Worm (Caenorhabditis elegans) whole organism, mixed stage, embryonic: ENCODE data around the gene ZK697.14.

Source experiments
- M03D4.4 ChIP-seq: sonication (generic microtip); optimal IDR thresholded peaks from 2 replicates; lab custom pipeline; 2017; ENCODE audit warnings: mild to moderate bottlenecking, missing genetic modification characterization, missing compliant biosample characterization
- bed-3 ChIP-seq: fragments of 200-800 bp; sonication (Bioruptor generic); optimal IDR thresholded peaks from 3 replicates; lab custom pipeline; 2018; ENCODE audit warnings: mild to moderate bottlenecking, missing genetic modification characterization, moderate library complexity, missing compliant biosample characterization
- blmp-1 ChIP-seq: fragments of 150-350 bp; optimal IDR thresholded peaks from 2 replicates; lab custom pipeline; 2014; ENCODE audit warnings: missing biosample characterization, missing genetic modification characterization
- ceh-39 ChIP-seq: fragments of 150-350 bp; optimal IDR thresholded peaks from 2 replicates; lab custom pipeline; 2014; ENCODE audit warnings: missing biosample characterization, missing genetic modification characterization
- ceh-43 ChIP-seq: fragments of 200-800 bp; sonication (Bioruptor generic); optimal IDR thresholded peaks from 2 replicates; lab custom pipeline; 2018; ENCODE audit warnings: mild to moderate bottlenecking, missing genetic modification characterization, moderate library complexity, missing compliant biosample characterization
- ceh-83 ChIP-seq: fragments of 200-800 bp; sonication (Bioruptor generic); optimal IDR thresholded peaks from 2 replicates; lab custom pipeline; 2018; ENCODE audit warnings: mild to moderate bottlenecking, missing genetic modification characterization, missing compliant biosample characterization
- cnd-1 ChIP-seq: fragments of 200-800 bp; sonication (Bioruptor generic); optimal IDR thresholded peaks from 2 replicates; lab custom pipeline; 2018; ENCODE audit warnings: mild to moderate bottlenecking, missing genetic modification characterization, missing compliant biosample characterization
- drap-1 ChIP-seq: fragments of 200-800 bp; sonication (Bioruptor generic); optimal IDR thresholded peaks from 3 replicates; lab custom pipeline; 2018; ENCODE audit warnings: mild to moderate bottlenecking, missing genetic modification characterization, missing compliant biosample characterization
- elt-1 ChIP-seq: sonication (generic microtip); optimal IDR thresholded peaks from 2 replicates; lab custom pipeline; 2017; ENCODE audit warnings: missing genetic modification characterization, mild to moderate bottlenecking, missing compliant biosample characterization, antibody characterized with exemption, moderate library complexity, borderline replicate concordance; ENCODE audit not compliant: insufficient read depth
- elt-3 ChIP-seq: fragments of 150-350 bp; optimal IDR thresholded peaks from 2 replicates; lab custom pipeline; 2014; ENCODE audit warnings: missing biosample characterization, missing genetic modification characterization
- hlh-1 ChIP-seq: fragments of 150-350 bp; optimal IDR thresholded peaks from 2 replicates; lab custom pipeline; 2014; ENCODE audit warnings: missing biosample characterization, missing genetic modification reagents, missing genetic modification characterization
- lin-13 ChIP-seq: fragments of 150-350 bp; optimal IDR thresholded peaks from 2 replicates; lab custom pipeline; 2014; ENCODE audit warnings: missing biosample characterization, missing genetic modification characterization
- lsy-2 ChIP-seq: fragments of 150-350 bp; optimal IDR thresholded peaks from 2 replicates; lab custom pipeline; 2014; ENCODE audit warnings: missing biosample characterization, missing genetic modification characterization
- mab-5 ChIP-seq: fragments of 150-350 bp; optimal IDR thresholded peaks from 2 replicates; lab custom pipeline; 2014; ENCODE audit warnings: missing biosample characterization, missing genetic modification characterization
- mep-1 ChIP-seq: fragments of 150-350 bp; optimal IDR thresholded peaks from 2 replicates; lab custom pipeline; 2017; ENCODE audit warnings: missing biosample characterization, missing genetic modification reagents, missing genetic modification characterization, inconsistent platforms
- nhr-12 ChIP-seq: fragments of 150-350 bp; optimal IDR thresholded peaks from 2 replicates; lab custom pipeline; 2014; ENCODE audit warnings: missing biosample characterization, missing genetic modification characterization
- nhr-2 ChIP-seq: fragments of 150-350 bp; optimal IDR thresholded peaks from 2 replicates; lab custom pipeline; 2014; ENCODE audit warnings: missing biosample characterization, missing genetic modification characterization
- nhr-237 ChIP-seq: fragments of 150-350 bp; optimal IDR thresholded peaks from 2 replicates; lab custom pipeline; 2014; ENCODE audit warnings: missing biosample characterization, missing genetic modification characterization
- nhr-28 ChIP-seq: fragments of 150-350 bp; optimal IDR thresholded peaks from 2 replicates; lab custom pipeline; 2014; ENCODE audit warnings: missing biosample characterization, missing genetic modification characterization
- nhr-76 ChIP-seq: sonication (generic microtip); optimal IDR thresholded peaks from 2 replicates; lab custom pipeline; 2017; ENCODE audit warnings: missing biosample characterization, missing genetic modification characterization
- pha-4 ChIP-seq: fragments of 150-350 bp; optimal IDR thresholded peaks from 2 replicates; lab custom pipeline; 2018; ENCODE audit warnings: missing biosample characterization, missing genetic modification reagents, missing genetic modification characterization
- sem-2 ChIP-seq: fragments of 200-800 bp; sonication (Bioruptor generic); optimal IDR thresholded peaks from 2 replicates; lab custom pipeline; 2018; ENCODE audit warnings: mild to moderate bottlenecking, missing genetic modification characterization, missing compliant biosample characterization
- snpc-4 ChIP-seq: fragments of 150-350 bp; optimal IDR thresholded peaks from 2 replicates; lab custom pipeline; 2014; ENCODE audit warnings: missing biosample characterization, missing genetic modification characterization
- sptf-1 ChIP-seq: sonication (generic microtip); optimal IDR thresholded peaks from 2 replicates; lab custom pipeline; 2017; ENCODE audit warnings: mild to moderate bottlenecking, missing genetic modification characterization, moderate library complexity, missing compliant biosample characterization
- tbx-8 ChIP-seq: fragments of 200-800 bp; sonication (Bioruptor generic); optimal IDR thresholded peaks from 2 replicates; lab custom pipeline; 2018; ENCODE audit warnings: mild to moderate bottlenecking, missing genetic modification characterization, moderate library complexity, missing compliant biosample characterization
- unc-120 ChIP-seq: sonication (generic microtip); optimal IDR thresholded peaks from 2 replicates; lab custom pipeline; 2017; ENCODE audit warnings: missing genetic modification characterization, missing compliant biosample characterization; ENCODE audit not compliant: poor library complexity, severe bottlenecking
- unc-39 ChIP-seq: fragments of 150-350 bp; optimal IDR thresholded peaks from 2 replicates; lab custom pipeline; 2014; ENCODE audit warnings: missing biosample characterization, missing genetic modification characterization
- zip-8 ChIP-seq: fragments of 150-350 bp; optimal IDR thresholded peaks from 2 replicates; lab custom pipeline; 2014; ENCODE audit warnings: missing biosample characterization, missing genetic modification characterization
- ztf-11 ChIP-seq: fragments of 150-350 bp; optimal IDR thresholded peaks from 2 replicates; lab custom pipeline; 2014; ENCODE audit warnings: missing biosample characterization, missing genetic modification characterization

Gene ZK697.14

DNA sequence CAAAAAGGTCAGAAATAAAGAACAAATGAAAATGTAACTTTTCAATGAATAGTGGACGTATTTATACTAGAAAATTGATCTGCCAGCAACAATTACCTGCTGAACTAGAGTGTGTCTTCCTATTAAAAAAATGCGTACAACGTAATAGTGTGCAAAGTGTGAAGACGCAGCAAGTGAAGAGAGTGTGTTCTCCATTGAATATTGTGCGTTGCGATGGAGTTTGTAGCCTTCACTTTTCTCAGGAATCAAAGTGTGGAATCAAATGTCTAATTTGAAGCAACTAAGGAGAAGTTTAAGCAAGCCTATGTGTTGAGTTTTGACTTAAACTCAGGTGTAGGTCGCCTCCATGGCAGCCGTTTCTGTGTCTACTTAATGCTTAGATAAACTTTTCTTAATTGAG lies 23.6 kb downstream of the ZK697.14 start, which contains the start of gene gst-21:
gst-21 (minus strand) TSS at position 101 of the 400 bp plus-strand sequence.
- TF ChIP-seq zip-8 (tag; lab: Kevin White, UChicago) (no peak), cnd-1 (tag; lab: Kevin White, UChicago) (no peak), sem-2 (no peak), elt-3 (tag; lab: Kevin White, UChicago) (no peak), nhr-12 (tag; lab: Kevin White, UChicago) (no peak), elt-1 (no peak), bed-3 (GFP tag; lab: Kevin White, UChicago) (no peak), ceh-83 (GFP tag; lab: Kevin White, UChicago) (no peak), unc-39 (tag; lab: Kevin White, UChicago) (no peak), tbx-8 (GFP tag; lab: Kevin White, UChicago) (no peak), snpc-4 (tag; lab: Kevin White, UChicago) (no peak), nhr-28 (tag; lab: Kevin White, UChicago) (no peak), lsy-2 (tag; lab: Kevin White, UChicago) (no peak), mep-1 (tag; lab: Kevin White, UChicago) (no peak), unc-120 (tag; lab: Kevin White, UChicago) (no peak)

DNA sequence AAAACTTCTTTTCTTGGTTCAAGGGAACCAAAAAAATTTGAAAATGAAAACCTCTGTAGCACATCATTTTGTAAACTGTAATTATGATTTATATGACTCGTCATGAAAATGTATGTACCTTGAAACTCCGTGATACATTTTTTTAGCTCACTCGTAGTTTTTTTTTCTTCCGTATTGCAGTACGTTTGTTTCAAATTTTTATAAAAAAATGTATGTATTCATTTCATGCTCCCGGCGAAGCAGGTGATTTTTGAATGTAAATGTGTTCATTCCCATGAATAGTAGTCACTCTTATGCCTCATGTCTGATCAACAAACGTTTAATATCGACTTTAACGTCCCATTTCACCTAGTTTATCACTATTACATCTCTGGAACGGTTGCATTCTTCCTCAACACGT lies 30.1 kb downstream of the ZK697.14 start, which contains the start of gene sri-27:
sri-27 (plus strand) TSS at position 301 of the 400 bp plus-strand sequence.
- TF ChIP-seq lsy-2 (tag; lab: Kevin White, UChicago) (no peak), unc-39 (tag; lab: Kevin White, UChicago) (no peak), lin-13 (tag; lab: Kevin White, UChicago) (no peak), ceh-39 (tag; lab: Kevin White, UChicago) (no peak), ztf-11 (no peak), ceh-43 (GFP tag; lab: Kevin White, UChicago) (no peak), mab-5 (tag; lab: Kevin White, UChicago) (no peak), unc-120 (tag; lab: Kevin White, UChicago) (no peak), blmp-1 (tag; lab: Kevin White, UChicago) (no peak), sptf-1 (tag; lab: Kevin White, UChicago) (no peak), bed-3 (GFP tag; lab: Kevin White, UChicago) (no peak), zip-8 (tag; lab: Kevin White, UChicago) (no peak), nhr-28 (tag; lab: Kevin White, UChicago) (no peak), drap-1 (GFP tag; lab: Kevin White, UChicago) (no peak), pha-4 (tag; lab: Kevin White, UChicago) (no peak), sem-2 (no peak), elt-3 (tag; lab: Kevin White, UChicago) (no peak), tbx-8 (GFP tag; lab: Kevin White, UChicago) (no peak)

DNA sequence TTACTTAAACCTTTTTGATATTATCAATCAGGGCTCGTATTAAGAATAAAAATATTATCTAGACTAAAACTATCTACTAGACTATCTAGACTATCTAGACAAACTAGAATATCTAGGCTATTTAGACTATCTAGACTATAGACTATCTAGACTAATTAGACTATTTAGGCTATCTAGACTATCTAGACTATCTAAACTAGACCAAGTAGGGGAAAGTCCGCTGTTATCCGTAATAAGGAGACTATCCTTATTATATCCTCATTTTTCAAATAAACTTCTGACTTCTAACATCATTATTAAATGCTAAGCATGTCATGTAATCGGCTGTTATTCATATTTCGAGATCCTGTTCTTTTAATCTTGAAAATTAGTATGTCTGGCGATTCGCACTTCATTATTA lies 33.5 kb downstream of the ZK697.14 start, which contains the start of gene srw-101:
srw-101 (plus strand) TSS at position 301 of the 400 bp plus-strand sequence.
- TF ChIP-seq mep-1 (tag; lab: Kevin White, UChicago): no peak
- TF ChIP-seq lin-13 (tag; lab: Kevin White, UChicago): no peak
- no peak for TF ChIP-seq drap-1 (GFP tag; lab: Kevin White, UChicago)
- TF ChIP-seq ceh-39 (tag; lab: Kevin White, UChicago): no peak
- no peak for TF ChIP-seq M03D4.4
- no peak for TF ChIP-seq mab-5 (tag; lab: Kevin White, UChicago)
- TF ChIP-seq unc-39 (tag; lab: Kevin White, UChicago): no peak
- TF ChIP-seq zip-8 (tag; lab: Kevin White, UChicago): no peak
- no peak for TF ChIP-seq unc-120 (tag; lab: Kevin White, UChicago)
- TF ChIP-seq nhr-76 (tag; lab: Kevin White, UChicago): no peak
- TF ChIP-seq snpc-4 (tag; lab: Kevin White, UChicago): no peak
- TF ChIP-seq nhr-28 (tag; lab: Kevin White, UChicago): no peak
- TF ChIP-seq, all 35 proteins: peak for 0

ce11 chrV:1719927-1720326 lies 35.6 kb downstream of the ZK697.14 start, which contains the start of gene srw-102:
Gene srw-102 (plus strand): TSS chrV:1720227.
- no peak for TF ChIP-seq nhr-76 (tag; lab: Kevin White, UChicago)
- TF ChIP-seq nhr-12 (tag; lab: Kevin White, UChicago): no peak
- no peak for TF ChIP-seq nhr-237 (tag; lab: Kevin White, UChicago)
- no peak for TF ChIP-seq tbx-8 (GFP tag; lab: Kevin White, UChicago)
- no peak for TF ChIP-seq cnd-1 (tag; lab: Kevin White, UChicago)
- TF ChIP-seq hlh-1 (tag; lab: Kevin White, UChicago): no peak
- TF ChIP-seq lin-13 (tag; lab: Kevin White, UChicago): no peak
- TF ChIP-seq blmp-1 (tag; lab: Kevin White, UChicago): no peak
- no peak for TF ChIP-seq bed-3 (GFP tag; lab: Kevin White, UChicago)
- TF ChIP-seq nhr-2 (tag; lab: Kevin White, UChicago): no peak
- no peak for TF ChIP-seq elt-3 (tag; lab: Kevin White, UChicago)
- TF ChIP-seq zip-8 (tag; lab: Kevin White, UChicago): no peak
- no peak for TF ChIP-seq sem-2
- TF ChIP-seq unc-39 (tag; lab: Kevin White, UChicago): no peak
- no peak for TF ChIP-seq snpc-4 (tag; lab: Kevin White, UChicago)
- no peak for TF ChIP-seq pha-4 (tag; lab: Kevin White, UChicago)
- no peak for TF ChIP-seq sptf-1 (tag; lab: Kevin White, UChicago)
